Worm (Caenorhabditis elegans) whole organism, young adult: ENCODE measurements around the gene C31A11.13.
A peak's percentile ranks its signal among the peaks of the same experiment; 100 is the strongest.

ENCODE experiments used
- B0035.1 ChIP-seq: sonication (generic microtip); optimal IDR thresholded peaks from 2 replicates; lab custom pipeline; 2016; ENCODE audit warnings: missing genetic modification characterization, mild to moderate bottlenecking, missing compliant biosample characterization, missing genotype, missing genetic modification reagents
- B0261.1 ChIP-seq: sonication (generic microtip); optimal IDR thresholded peaks from 2 replicates; lab custom pipeline; 2016; ENCODE audit warnings: mild to moderate bottlenecking, missing genetic modification characterization, moderate library complexity, missing compliant biosample characterization
- C17E4.6 ChIP-seq: fragments of 200-800 bp; sonication (Bioruptor generic); IDR thresholded peaks from 2 replicates; pipeline ENCODE4 v1.3.6; 2022; ENCODE audit warnings: missing genetic modification reagents, missing genetic modification characterization, missing compliant biosample characterization
- F22D6.2 ChIP-seq: sonication (generic microtip); optimal IDR thresholded peaks from 2 replicates; lab custom pipeline; 2016; ENCODE audit warnings: mild to moderate bottlenecking, missing genetic modification characterization, missing compliant biosample characterization
- F23B12.7 ChIP-seq: sonication (generic microtip); optimal IDR thresholded peaks from 2 replicates; lab custom pipeline; 2017; ENCODE audit warnings: missing genetic modification characterization, mild to moderate bottlenecking, missing compliant biosample characterization, antibody characterized with exemption, moderate library complexity; ENCODE audit not compliant: insufficient read depth
- F33H1.4 ChIP-seq: fragments of 200-800 bp; sonication (Bioruptor generic); IDR thresholded peaks from 2 replicates; pipeline ENCODE4 v1.3.6; 2022; ENCODE audit warnings: missing genetic modification reagents, missing genetic modification characterization, missing compliant biosample characterization
- F37B4.10 ChIP-seq: fragments of 200-800 bp; sonication (Bioruptor generic); IDR thresholded peaks from 2 replicates; pipeline ENCODE4 v1.3.6; 2022; ENCODE audit warnings: missing genetic modification characterization, missing compliant biosample characterization
- F39B2.1 ChIP-seq: fragments of 200-800 bp; sonication (Bioruptor generic); IDR thresholded peaks from 2 replicates; pipeline ENCODE4 v1.3.6; 2022; ENCODE audit warnings: missing genetic modification reagents, missing genetic modification characterization, missing compliant biosample characterization
- F57C9.4 ChIP-seq: sonication (generic microtip); optimal IDR thresholded peaks from 2 replicates; lab custom pipeline; 2017; ENCODE audit warnings: mild to moderate bottlenecking, missing genetic modification characterization, missing compliant biosample characterization
- K12H6.12 ChIP-seq: fragments of 200-800 bp; sonication (Bioruptor generic); optimal IDR thresholded peaks from 2 replicates; lab custom pipeline; 2018; ENCODE audit warnings: mild to moderate bottlenecking, missing genetic modification characterization, missing compliant biosample characterization
- Y56A3A.18 ChIP-seq: fragments of 200-800 bp; sonication (Bioruptor generic); IDR thresholded peaks from 2 replicates; pipeline ENCODE4 v1.3.6; 2022; ENCODE audit warnings: missing genetic modification reagents, missing genetic modification characterization, missing compliant biosample characterization
- Y95B8A.8 ChIP-seq: fragments of 200-800 bp; sonication (Bioruptor generic); IDR thresholded peaks from 2 replicates; pipeline ENCODE4 v1.3.6; 2022; ENCODE audit warnings: missing genetic modification reagents, missing genetic modification characterization, missing compliant biosample characterization
- atf-7 ChIP-seq: sonication (generic microtip); optimal IDR thresholded peaks from 2 replicates; lab custom pipeline; 2017; ENCODE audit warnings: mild to moderate bottlenecking, missing genetic modification characterization, missing compliant biosample characterization
- attf-5 ChIP-seq: fragments of 200-800 bp; sonication (Bioruptor generic); optimal IDR thresholded peaks from 2 replicates; lab custom pipeline; 2018; ENCODE audit warnings: mild to moderate bottlenecking, missing genetic modification characterization, missing compliant biosample characterization
- bed-1 ChIP-seq: fragments of 200-800 bp; sonication (Bioruptor generic); IDR thresholded peaks from 2 replicates; pipeline ENCODE4 v1.3.6; 2022; ENCODE audit warnings: missing genetic modification reagents, missing genetic modification characterization, missing compliant biosample characterization
- ccch-3 ChIP-seq: fragments of 200-800 bp; sonication (Bioruptor generic); optimal IDR thresholded peaks from 2 replicates; lab custom pipeline; 2018; ENCODE audit warnings: mild to moderate bottlenecking, missing genetic modification characterization, missing compliant biosample characterization
- cebp-2 ChIP-seq: fragments of 200-800 bp; sonication (Bioruptor generic); IDR thresholded peaks from 2 replicates; pipeline ENCODE4 v1.3.6; 2022; ENCODE audit warnings: missing genetic modification characterization, missing compliant biosample characterization
- ceh-40 ChIP-seq: fragments of 200-800 bp; sonication (Bioruptor generic); IDR thresholded peaks from 2 replicates; pipeline ENCODE4 v1.3.6; 2022; ENCODE audit warnings: missing genetic modification characterization, missing compliant biosample characterization
- ceh-58 ChIP-seq: fragments of 200-800 bp; sonication (Bioruptor generic); IDR thresholded peaks from 2 replicates; pipeline ENCODE4 v1.3.6; 2022; ENCODE audit warnings: missing genetic modification characterization, missing compliant biosample characterization
- ceh-79 ChIP-seq: sonication (generic microtip); optimal IDR thresholded peaks from 2 replicates; lab custom pipeline; 2017; ENCODE audit warnings: mild to moderate bottlenecking, missing genetic modification characterization, missing compliant biosample characterization
- ceh-91 ChIP-seq: fragments of 200-800 bp; sonication (Bioruptor generic); IDR thresholded peaks from 2 replicates; pipeline ENCODE4 v1.3.6; 2022; ENCODE audit warnings: missing genetic modification reagents, missing genetic modification characterization, missing compliant biosample characterization
- dox-1 ChIP-seq: fragments of 200-800 bp; sonication (Bioruptor generic); IDR thresholded peaks from 2 replicates; pipeline ENCODE4 v1.3.6; 2022; ENCODE audit warnings: missing genetic modification reagents, missing genetic modification characterization, missing compliant biosample characterization
- dpl-1 ChIP-seq: fragments of 150-350 bp; optimal IDR thresholded peaks from 2 replicates; lab custom pipeline; 2014; ENCODE audit warnings: missing biosample characterization, missing genetic modification reagents, missing genetic modification characterization
- egrh-3 ChIP-seq: fragments of 200-800 bp; sonication (Bioruptor generic); IDR thresholded peaks from 2 replicates; pipeline ENCODE4 v1.3.6; 2022; ENCODE audit warnings: missing genetic modification reagents, missing genetic modification characterization, missing compliant biosample characterization
- ets-4 ChIP-seq: fragments of 200-800 bp; sonication (Bioruptor generic); optimal IDR thresholded peaks from 2 replicates; lab custom pipeline; 2018; ENCODE audit warnings: mild to moderate bottlenecking, missing genetic modification characterization, missing compliant biosample characterization
- gei-17 ChIP-seq: fragments of 200-800 bp; sonication (Bioruptor generic); optimal IDR thresholded peaks from 2 replicates; lab custom pipeline; 2018; ENCODE audit warnings: mild to moderate bottlenecking, missing genetic modification characterization, missing compliant biosample characterization
- hlh-26 ChIP-seq: fragments of 200-800 bp; sonication (Bioruptor generic); conservative IDR thresholded peaks from 2 replicates; pipeline ENCODE4 v1.3.6; 2022; ENCODE audit warnings: missing genetic modification reagents, missing genetic modification characterization, missing compliant biosample characterization
- hmg-1.2 ChIP-seq: fragments of 200-800 bp; sonication (Bioruptor generic); IDR thresholded peaks from 2 replicates; pipeline ENCODE4 v1.3.6; 2022; ENCODE audit warnings: missing genetic modification reagents, missing genetic modification characterization, missing compliant biosample characterization
- let-526 ChIP-seq: fragments of 200-800 bp; sonication (Bioruptor generic); IDR thresholded peaks from 2 replicates; pipeline ENCODE4 v1.3.6; 2022; ENCODE audit warnings: missing genetic modification reagents, missing genetic modification characterization, missing compliant biosample characterization
- lsy-27 ChIP-seq: sonication (generic microtip); optimal IDR thresholded peaks from 2 replicates; lab custom pipeline; 2017; ENCODE audit warnings: missing genetic modification characterization, mild to moderate bottlenecking, missing compliant biosample characterization, antibody characterized with exemption, missing genotype, borderline replicate concordance; ENCODE audit not compliant: insufficient read depth
- madf-10 ChIP-seq: sonication (generic microtip); optimal IDR thresholded peaks from 2 replicates; lab custom pipeline; 2016; ENCODE audit warnings: mild to moderate bottlenecking, missing genetic modification characterization, missing compliant biosample characterization
- madf-8 ChIP-seq: fragments of 200-800 bp; sonication (Bioruptor generic); conservative IDR thresholded peaks from 2 replicates; pipeline ENCODE4 v1.3.6; 2022; ENCODE audit warnings: missing genetic modification reagents, missing genetic modification characterization, missing compliant biosample characterization
- mcd-1 ChIP-seq: fragments of 200-800 bp; sonication (Bioruptor generic); IDR thresholded peaks from 2 replicates; pipeline ENCODE4 v1.3.6; 2022; ENCODE audit warnings: missing genetic modification reagents, missing genetic modification characterization, missing compliant biosample characterization
- nfyb-1 ChIP-seq: fragments of 200-800 bp; sonication (Bioruptor generic); IDR thresholded peaks from 2 replicates; pipeline ENCODE4 v1.3.6; 2022; ENCODE audit warnings: missing genetic modification reagents, missing genetic modification characterization, missing compliant biosample characterization
- nhr-27 ChIP-seq: fragments of 200-800 bp; sonication (Bioruptor generic); optimal IDR thresholded peaks from 2 replicates; lab custom pipeline; 2018; ENCODE audit warnings: mild to moderate bottlenecking, missing genetic modification characterization, moderate library complexity, missing compliant biosample characterization
- nhr-80 ChIP-seq: sonication (generic microtip); optimal IDR thresholded peaks from 2 replicates; lab custom pipeline; 2016; ENCODE audit warnings: missing genetic modification characterization, missing compliant biosample characterization
- rpc-1 ChIP-seq, 2 experiments: fragments of 150-350 bp in 1 of 2; sonication (generic microtip) in 1 of 2; optimal IDR thresholded peaks; 2 replicates each; lab custom pipeline; 2014 to 2018; ENCODE audit warnings: missing biosample characterization in 1 of 2, missing genetic modification characterization in 1 of 2, missing genetic modification reagents in 1 of 2, missing genotype in 1 of 2
- snpc-1.1 ChIP-seq: sonication (generic microtip); optimal IDR thresholded peaks from 2 replicates; lab custom pipeline; 2017; ENCODE audit warnings: missing genetic modification characterization, mild to moderate bottlenecking, missing compliant biosample characterization, antibody characterized with exemption, moderate library complexity, missing genotype, missing genetic modification reagents; ENCODE audit not compliant: insufficient read depth
- snpc-4 ChIP-seq, 5 experiments: fragments of 150-350 bp in 1 of 5; sonication (generic microtip) in 4 of 5; optimal IDR thresholded peaks; 2 replicates each; lab custom pipeline; 2014 to 2018; ENCODE audit warnings: missing genetic modification characterization in 5 of 5, missing biosample characterization in 3 of 5, antibody characterized with exemption in 2 of 5, mild to moderate bottlenecking in 2 of 5, missing compliant biosample characterization in 2 of 5, missing genotype in 2 of 5, moderate library complexity in 2 of 5, missing genetic modification reagents in 1 of 5
- tbp1 ChIP-seq: fragments of 200-800 bp; sonication (Bioruptor generic); optimal IDR thresholded peaks from 2 replicates; lab custom pipeline; 2018; ENCODE audit warnings: mild to moderate bottlenecking, missing genetic modification characterization, missing compliant biosample characterization
- xnd-1 ChIP-seq: sonication (generic microtip); optimal IDR thresholded peaks from 2 replicates; lab custom pipeline; 2016; ENCODE audit warnings: missing genotype, missing genetic modification reagents, missing genetic modification characterization, missing compliant biosample characterization
- ztf-22 ChIP-seq: fragments of 200-800 bp; sonication (Bioruptor generic); optimal IDR thresholded peaks from 2 replicates; lab custom pipeline; 2018; ENCODE audit warnings: mild to moderate bottlenecking, missing genetic modification characterization, moderate library complexity, missing compliant biosample characterization

Gene C31A11.13

ce11 chrV:16302439-16302838 lies at the start of gene C31A11.13, which contains the start of gene oac-6:
TSS of gene C31A11.13 (minus strand) at chrV:16302551.
TSS of gene oac-6 (plus strand) at chrV:16302717.
- TF ChIP-seq snpc-4 (GFP tag; optimal IDR thresholded peaks at IDR 0.05; lab: Kevin White, UChicago) (no peak), snpc-4 (tag; optimal IDR thresholded peaks at IDR 0.05; lab: Kevin White, UChicago) (peak in 2 of 4 experiments; percentile 14 to 41), ceh-58 (no peak), Y95B8A.8 (GFP tag; lab: Robert Waterston, UW) (no peak), bed-1 (GFP tag; lab: Robert Waterston, UW) (no peak), atf-7 (tag; lab: Kevin White, UChicago) (no peak)

- TF ChIP-seq egrh-3 (GFP tag; lab: Robert Waterston, UW) (no peak), tbp1 (GFP tag; lab: Kevin White, UChicago) (no peak), F37B4.10 (GFP tag; lab: Robert Waterston, UW) (no peak), F22D6.2 (tag; lab: Kevin White, UChicago) (no peak), snpc-4 (GFP tag; optimal IDR thresholded peaks at IDR 0.05; lab: Kevin White, UChicago) (no peak), snpc-4 (tag; optimal IDR thresholded peaks at IDR 0.05; lab: Kevin White, UChicago) (peak in 3 of 4 experiments; percentile 65 to 83 (median 82)), snpc-1.1 (tag; lab: Kevin White, UChicago) (peak; percentile 20), dpl-1 (no peak), rpc-1 (optimal IDR thresholded peaks at IDR 0.05; lab: Kevin White, UChicago) (no peak), rpc-1 (tag; optimal IDR thresholded peaks at IDR 0.05; lab: Kevin White, UChicago) (no peak)
These were observed 49.4 kb upstream of the C31A11.13 start for ce11 chrV:16351757-16352156.

DNA sequence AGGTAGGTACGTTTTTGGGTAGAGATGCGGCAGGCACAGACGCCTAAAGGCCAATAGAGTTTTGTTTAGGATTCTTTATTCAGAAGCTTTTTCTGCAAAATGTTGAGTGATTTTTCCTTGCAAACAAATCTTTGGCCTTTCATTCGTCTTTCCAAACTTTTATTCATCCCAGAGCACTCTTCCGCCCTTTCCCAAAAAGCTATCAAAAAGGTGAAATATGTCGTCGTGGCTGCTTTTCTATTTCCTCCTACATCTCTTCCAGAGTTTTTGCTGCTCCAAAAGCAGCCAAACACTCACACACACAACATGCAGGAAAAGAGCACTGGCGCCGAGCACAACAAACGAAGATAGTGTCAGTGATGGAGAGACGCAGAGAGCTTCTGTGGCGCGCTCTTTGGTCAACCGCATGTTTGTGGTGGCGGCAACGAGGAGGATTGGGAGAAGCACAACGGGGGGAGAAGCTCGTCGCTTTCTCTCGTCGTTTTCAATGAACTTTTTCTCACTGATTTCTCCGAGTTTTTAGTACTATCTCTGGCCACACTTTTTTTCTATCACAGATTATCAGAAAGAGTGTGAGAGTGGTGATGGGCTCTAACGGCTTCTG lies 48.5 kb upstream of the C31A11.13 start:
- TF ChIP-seq hmg-1.2 (peak; percentile 77), mcd-1 (peak; percentile 48), madf-10 (tag; lab: Kevin White, UChicago) (no peak), ceh-40 (GFP tag; lab: Robert Waterston, UW) (no peak), ccch-3 (GFP tag; lab: Kevin White, UChicago) (no peak), attf-5 (GFP tag; lab: Kevin White, UChicago) (peak; percentile 55), xnd-1 (tag; lab: Kevin White, UChicago) (no peak), ets-4 (peak; percentile 48), egrh-3 (GFP tag; lab: Robert Waterston, UW) (peak; percentile 22; the same call in 1 of the 2 replicates), F57C9.4 (tag; lab: Kevin White, UChicago) (no peak), B0261.1 (no peak), ceh-58 (no peak), madf-8 (no peak), gei-17 (GFP tag; lab: Kevin White, UChicago) (peak; percentile 12), nfyb-1 (GFP tag; lab: Robert Waterston, UW) (peak; percentile 61; the same call in 1 of the 2 replicates), tbp1 (GFP tag; lab: Kevin White, UChicago) (no peak), F22D6.2 (tag; lab: Kevin White, UChicago) (no peak), bed-1 (GFP tag; lab: Robert Waterston, UW) (no peak), hlh-26 (GFP tag; lab: Robert Waterston, UW) (no peak), F39B2.1 (no peak), C17E4.6 (GFP tag; lab: Robert Waterston, UW) (no peak), nhr-80 (tag; lab: Kevin White, UChicago) (peak; percentile 89), F33H1.4 (GFP tag; lab: Robert Waterston, UW) (no peak), ceh-91 (GFP tag; lab: Robert Waterston, UW) (no peak), dox-1 (GFP tag; lab: Robert Waterston, UW) (peak; percentile 42; the same call in 1 of the 2 replicates), K12H6.12 (tag; lab: Kevin White, UChicago) (peak; percentile 65), lsy-27 (no peak), Y56A3A.18 (GFP tag; lab: Robert Waterston, UW) (0 out of 2 replicates have a peak, but pooled peaks have one; percentile 45), B0035.1 (tag; lab: Kevin White, UChicago) (no peak), ztf-22 (GFP tag; lab: Kevin White, UChicago) (no peak), cebp-2 (GFP tag; lab: Robert Waterston, UW) (no peak), F23B12.7 (no peak), nhr-27 (tag; lab: Kevin White, UChicago) (no peak), let-526 (GFP tag; lab: Robert Waterston, UW) (peak; percentile 63; the same call in 1 of the 2 replicates), ceh-79 (tag; lab: Kevin White, UChicago) (no peak)
